Fruit fly (Drosophila melanogaster): Measurements from ENCODE around the gene CG31464.

Gene CG31464

dm6 chr3R:8308515-8308959, 17.5 kb downstream of the CG31464 start, which contains the start of gene tex (continued):
- no peak for TF ChIP-seq CG7357 (GFP tag; IDR thresholded peaks at IDR 0.05)
- TF ChIP-seq nom (GFP tag; optimal IDR thresholded peaks at IDR 0.05) = no peak
- peak; percentile 89 for TF ChIP-seq Asciz (GFP tag; optimal IDR thresholded peaks at IDR 0.05)
- TF ChIP-seq otp (GFP tag; IDR thresholded peaks at IDR 0.05) = peak; percentile 29; the same call in 1 of the 3 replicates
- TF ChIP-seq CG4328 (GFP tag; optimal IDR thresholded peaks at IDR 0.05) = no peak
- peak; percentile 82 for TF ChIP-seq CG2875 (GFP tag; optimal IDR thresholded peaks at IDR 0.05)
- TF ChIP-seq CG17912 (GFP tag; optimal IDR thresholded peaks at IDR 0.05) = peak; percentile 14
- TF ChIP-seq onecut (GFP tag; IDR thresholded peaks at IDR 0.05) = peak; percentile 53
- TF ChIP-seq knrl (GFP tag; IDR thresholded peaks at IDR 0.05; ENCODE audit: partially characterized antibody) = peak; percentile 27; the same call in 1 of the 3 replicates
- peak; percentile 82 for TF ChIP-seq CG1603 (tag; optimal IDR thresholded peaks at IDR 0.05)
- TF ChIP-seq CG33557 (GFP tag; optimal IDR thresholded peaks at IDR 0.05) = peak; percentile 73
- no peak for TF ChIP-seq Neu2 (GFP tag; optimal IDR thresholded peaks at IDR 0.05; ENCODE audit: borderline replicate concordance)
- peak; percentile 13 for TF ChIP-seq CG12299 (tag; optimal IDR thresholded peaks at IDR 0.05)
- 0 out of 3 replicates have a peak, but pooled peaks have one; percentile 12 for TF ChIP-seq sr (GFP tag; IDR thresholded peaks at IDR 0.05)
- TF ChIP-seq CG12219 (GFP tag; optimal IDR thresholded peaks at IDR 0.05) = peak; percentile 31
- TF ChIP-seq pzg (GFP tag; optimal IDR thresholded peaks at IDR 0.05) = peak; percentile 89
- no peak for TF ChIP-seq CG11085 (GFP tag; IDR thresholded peaks at IDR 0.05)
- no peak for TF ChIP-seq CG31388 (GFP tag; optimal IDR thresholded peaks at IDR 0.05)
- TF ChIP-seq h (optimal IDR thresholded peaks at IDR 0.05) = no peak
- TF ChIP-seq NfI (GFP tag; optimal IDR thresholded peaks at IDR 0.05) = no peak
- no peak for TF ChIP-seq sens-2 (GFP tag; IDR thresholded peaks at IDR 0.05)
- peak; percentile 30 for TF ChIP-seq D19A (tag; optimal IDR thresholded peaks at IDR 0.05)
- TF ChIP-seq Stat92E (GFP tag; optimal IDR thresholded peaks at IDR 0.05) = peak in 1 of 3 experiments; percentile 5
- peak; percentile 55 for TF ChIP-seq nmo (GFP tag; optimal IDR thresholded peaks at IDR 0.05)
- no peak for TF ChIP-seq Adf1 (GFP tag; IDR thresholded peaks at IDR 0.05)
- no peak for TF ChIP-seq Drgx (GFP tag; IDR thresholded peaks at IDR 0.05)
- TF ChIP-seq CG32767 (GFP tag; IDR thresholded peaks at IDR 0.05) = no peak
- peak in 1 of 2 experiments; percentile 52 for TF ChIP-seq Trl (optimal IDR thresholded peaks at IDR 0.05)
- TF ChIP-seq Trl (GFP tag; optimal IDR thresholded peaks at IDR 0.05) = peak; percentile 50
- TF ChIP-seq odd (GFP tag; optimal IDR thresholded peaks at IDR 0.05) = no peak
- TF ChIP-seq insv (GFP tag; optimal IDR thresholded peaks at IDR 0.05) = peak in 1 of 2 experiments; percentile 57
- TF ChIP-seq ci (GFP tag; IDR thresholded peaks at IDR 0.05) = peak; percentile 65; the same call in 2 of the 3 replicates
- peak; percentile 3 for TF ChIP-seq fd96Cb (tag; optimal IDR thresholded peaks at IDR 0.05)
- peak; percentile 4 for TF ChIP-seq slp2 (GFP tag; optimal IDR thresholded peaks at IDR 0.05)
- TF ChIP-seq CG18011 (GFP tag; optimal IDR thresholded peaks at IDR 0.05) = no peak
- TF ChIP-seq Max (GFP tag; optimal IDR thresholded peaks at IDR 0.05) = no peak
- peak; percentile 8 for TF ChIP-seq kay (GFP tag; optimal IDR thresholded peaks at IDR 0.05)
- no peak for TF ChIP-seq fu2 (GFP tag; optimal IDR thresholded peaks at IDR 0.05)
- peak; percentile 19 for TF ChIP-seq CG8388 (GFP tag; optimal IDR thresholded peaks at IDR 0.05)
- TF ChIP-seq CG15514 (GFP tag; optimal IDR thresholded peaks at IDR 0.05) = peak; percentile 56
- no peak for TF ChIP-seq CG6175 (GFP tag; IDR thresholded peaks at IDR 0.05)
- no peak for TF ChIP-seq CG15073 (GFP tag; optimal IDR thresholded peaks at IDR 0.05)
- TF ChIP-seq caup (GFP tag; optimal IDR thresholded peaks at IDR 0.05; ENCODE audit: severe bottlenecking) = no peak
- peak; percentile 60 for TF ChIP-seq BEAF-32 (GFP tag; optimal IDR thresholded peaks at IDR 0.05)
- no peak for TF ChIP-seq CG9437 (GFP tag; optimal IDR thresholded peaks at IDR 0.05)
- no peak for TF ChIP-seq nau (GFP tag; optimal IDR thresholded peaks at IDR 0.05)
- peak; percentile 47 for TF ChIP-seq CG31365 (tag; optimal IDR thresholded peaks at IDR 0.05)
- peak; percentile 98 for TF ChIP-seq E2f2 (GFP tag; IDR thresholded peaks at IDR 0.05)
- peak; percentile 52 for TF ChIP-seq CG12236 (GFP tag; optimal IDR thresholded peaks at IDR 0.05)
- no peak for TF ChIP-seq CG7556 (GFP tag; optimal IDR thresholded peaks at IDR 0.05)
